Fruit fly (Drosophila melanogaster): ENCODE measurements around the gene Galk.

Galk gene

DNA sequence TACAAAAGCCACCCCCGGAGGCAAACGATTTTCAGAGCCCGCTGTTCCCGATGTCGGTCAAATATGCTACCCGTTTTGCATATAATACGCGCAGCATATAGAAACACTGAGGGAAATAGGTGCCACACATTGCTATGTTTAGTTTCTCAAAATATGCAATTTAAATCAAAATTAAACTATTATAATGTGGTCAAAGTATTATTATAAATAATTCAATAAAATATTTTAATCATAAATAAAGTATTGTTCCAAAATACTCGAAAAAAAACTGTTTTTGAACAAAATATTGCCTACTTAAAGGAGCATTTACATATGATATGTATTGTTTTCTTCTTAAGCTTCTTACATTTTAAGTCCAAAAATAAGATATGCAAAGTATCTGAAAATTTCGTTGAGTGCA is 34.9 kb downstream of the Galk start (continued):
- TF ChIP-seq CG12299 (tag; optimal IDR thresholded peaks at IDR 0.05) (peak; percentile 35), E2f2 (GFP tag; IDR thresholded peaks at IDR 0.05) (peak; percentile 24; the same call in 1 of the 2 replicates), grau (tag; optimal IDR thresholded peaks at IDR 0.05) (peak; percentile 70)

DNA sequence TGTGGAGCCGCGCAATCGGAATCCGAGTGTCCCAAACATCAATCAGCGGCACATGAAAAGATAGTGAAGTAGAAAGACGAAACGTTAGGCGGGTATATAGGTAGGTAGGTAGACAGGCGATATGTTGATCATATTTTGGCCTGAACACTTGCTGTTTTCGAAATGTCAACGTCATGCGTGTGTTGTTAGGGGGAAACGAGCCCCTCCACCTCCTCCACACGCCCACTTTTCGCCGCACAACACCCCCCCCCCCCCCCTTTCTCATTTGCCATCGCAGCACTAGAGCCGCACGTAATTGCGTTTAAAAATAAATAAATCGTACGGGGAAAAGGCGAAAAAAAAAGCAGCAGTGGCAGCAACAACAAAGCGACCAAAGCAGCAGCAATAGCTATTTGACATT is 36.1 kb downstream of the Galk start:
- peak; percentile 5 for TF ChIP-seq CG10543 (GFP tag; optimal IDR thresholded peaks at IDR 0.05)
- TF ChIP-seq PHDP (tag; optimal IDR thresholded peaks at IDR 0.05), result no peak
- TF ChIP-seq CG31224 (GFP tag; IDR thresholded peaks at IDR 0.05), result no peak
- peak; percentile 54 for TF ChIP-seq lab (GFP tag; optimal IDR thresholded peaks at IDR 0.05)
- TF ChIP-seq caup (GFP tag; optimal IDR thresholded peaks at IDR 0.05; ENCODE audit: severe bottlenecking), result no peak
- no peak for TF ChIP-seq Dip2 (GFP tag; IDR thresholded peaks at IDR 0.05)
- no peak for TF ChIP-seq Bdp1 (GFP tag; optimal IDR thresholded peaks at IDR 0.05)
- TF ChIP-seq Hey (tag; optimal IDR thresholded peaks at IDR 0.05), result peak; percentile 24
- no peak for TF ChIP-seq Usf (GFP tag; optimal IDR thresholded peaks at IDR 0.05)
- TF ChIP-seq vnd (GFP tag; IDR thresholded peaks at IDR 0.05; ENCODE audit: partially characterized antibody), result 0 out of 3 replicates have a peak, but pooled peaks have one; percentile 26
- TF ChIP-seq crol (GFP tag; IDR thresholded peaks at IDR 0.05), result peak; percentile 86
- TF ChIP-seq CG16779 (GFP tag; IDR thresholded peaks at IDR 0.05), result no peak
- no peak for TF ChIP-seq danr (GFP tag; IDR thresholded peaks at IDR 0.05)
- TF ChIP-seq chinmo (GFP tag; IDR thresholded peaks at IDR 0.05; ENCODE audit: partially characterized antibody), result 0 out of 4 replicates have a peak, but pooled peaks have one; percentile 29
- TF ChIP-seq CG7963 (GFP tag; IDR thresholded peaks at IDR 0.05; ENCODE audit: partially characterized antibody), result peak; percentile 16; the same call in 1 of the 3 replicates
- no peak for TF ChIP-seq CG18619 (GFP tag; optimal IDR thresholded peaks at IDR 0.05)
- TF ChIP-seq Awh (GFP tag; IDR thresholded peaks at IDR 0.05), result 0 out of 2 replicates have a peak, but pooled peaks have one; percentile 13
- TF ChIP-seq CG13424 (tag; optimal IDR thresholded peaks at IDR 0.05), result no peak
- TF ChIP-seq Ets97D (GFP tag; optimal IDR thresholded peaks at IDR 0.05), result no peak
- peak; percentile 79 for TF ChIP-seq sr (GFP tag; IDR thresholded peaks at IDR 0.05)

DNA sequence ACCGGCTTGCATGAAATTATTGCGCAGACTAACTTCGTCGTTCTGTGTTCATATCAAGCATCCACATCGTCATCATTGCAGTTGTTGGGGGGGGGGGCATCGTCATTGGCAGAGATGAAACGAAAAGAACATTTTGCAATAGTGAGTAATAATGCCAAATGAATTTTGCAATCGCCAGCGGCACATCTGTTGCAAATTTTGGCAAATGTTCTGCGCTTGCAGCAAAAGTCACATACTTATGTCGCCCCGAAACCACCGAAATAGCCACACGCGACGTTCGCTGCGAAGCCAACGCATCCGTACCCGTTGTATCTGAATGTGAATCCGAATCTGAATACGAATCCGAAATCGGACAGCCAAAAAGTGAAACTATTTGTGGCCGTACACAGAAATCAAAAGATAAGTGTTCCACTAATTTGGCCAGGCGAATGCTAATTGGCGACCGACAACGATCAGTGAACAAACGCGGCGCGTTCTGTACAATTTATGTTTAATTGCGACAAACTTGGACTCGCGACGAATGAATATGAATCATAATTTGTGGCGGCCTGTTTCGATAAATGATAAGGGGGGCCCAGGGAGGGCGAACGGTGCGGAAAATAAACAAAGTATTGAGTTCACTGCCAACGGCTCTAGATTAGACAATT is 37.9 kb downstream of the Galk start:
- TF ChIP-seq pfk (GFP tag; optimal IDR thresholded peaks at IDR 0.05) (no peak), Hey (tag; optimal IDR thresholded peaks at IDR 0.05) (peak; percentile 75), GATAe (GFP tag; conservative IDR thresholded peaks at IDR 0.05) (peak; percentile 24; the same call in 1 of the 2 replicates), abd-A (tag; optimal IDR thresholded peaks at IDR 0.05) (no peak), sug (tag; optimal IDR thresholded peaks at IDR 0.05) (peak; percentile 48), fu2 (GFP tag; optimal IDR thresholded peaks at IDR 0.05) (no peak), exex (tag; optimal IDR thresholded peaks at IDR 0.05) (peak; percentile 58), mirr (GFP tag; optimal IDR thresholded peaks at IDR 0.05) (peak; percentile 80), lab (GFP tag; optimal IDR thresholded peaks at IDR 0.05) (peak; percentile 34)

DNA sequence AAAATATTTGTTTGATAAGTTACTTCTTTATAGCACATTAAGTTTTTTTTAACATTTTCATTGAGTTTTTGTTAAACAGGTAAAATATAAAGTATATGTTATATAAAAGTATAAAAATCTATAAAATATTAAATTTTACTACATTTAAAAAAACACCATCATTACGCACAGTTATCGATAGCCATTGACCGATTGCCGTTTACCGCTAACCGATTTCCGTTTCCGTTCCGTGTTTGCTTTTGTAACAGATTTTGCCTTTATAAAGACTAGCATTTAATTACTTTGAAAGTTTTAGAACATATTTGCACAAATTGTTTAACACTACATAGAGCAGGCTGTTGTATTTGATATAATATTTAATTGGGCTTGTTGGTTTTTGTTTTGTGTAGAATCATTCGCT is 46.2 kb downstream of the Galk start:
- TF ChIP-seq ranshi (GFP tag; IDR thresholded peaks at IDR 0.05) (no peak), Ets97D (GFP tag; optimal IDR thresholded peaks at IDR 0.05) (peak; percentile 13), CG7271 (tag; optimal IDR thresholded peaks at IDR 0.05) (peak; percentile 77), stwl (tag; optimal IDR thresholded peaks at IDR 0.05) (peak; percentile 58)
